ENCODE assay signal across 1 fruit fly cellular context in genomic region chr3R:21296038-21296727, dm6.
A peak's percentile ranks its signal among the peaks of the same experiment; 100 is the strongest.
TF ChIP-seq lines count a peak whose summit lies in the region.

No protein-coding gene starts in this region.

TF ChIP-seq in whole organism, embryonic, 481 proteins besides CTCF, POLR2A, EP300 and RAD21 (continued from another document):
- TF ChIP-seq Rfx (GFP tag; IDR thresholded peaks at IDR 0.05; lab: Robert Waterston, UW) (no peak), C15 (GFP tag; IDR thresholded peaks at IDR 0.05; lab: Robert Waterston, UW) (no peak), CG1602 (GFP tag; optimal IDR thresholded peaks at IDR 0.05; lab: Kevin White, UChicago) (peak; percentile 81), CG1792 (GFP tag; optimal IDR thresholded peaks at IDR 0.05; lab: Kevin White, UChicago) (peak; percentile 59), pho (GFP tag; optimal IDR thresholded peaks at IDR 0.05; lab: Kevin White, UChicago) (peak; percentile 75), knrl (GFP tag; IDR thresholded peaks at IDR 0.05; lab: Robert Waterston, UW; ENCODE audit: partially characterized antibody) (no peak), salm (tag; optimal IDR thresholded peaks at IDR 0.05; lab: Kevin White, UChicago) (peak; percentile 53), CG13287 (GFP tag; IDR thresholded peaks at IDR 0.05; lab: Robert Waterston, UW; ENCODE audit: partially characterized antibody) (no peak), CG10321 (GFP tag; IDR thresholded peaks at IDR 0.05; lab: Robert Waterston, UW) (no peak), luna (GFP tag; optimal IDR thresholded peaks at IDR 0.05; lab: Kevin White, UChicago) (peak; percentile 24), CG17385 (GFP tag; optimal IDR thresholded peaks at IDR 0.05; lab: Kevin White, UChicago) (peak; percentile 86), CG2678 (tag; optimal IDR thresholded peaks at IDR 0.05; lab: Kevin White, UChicago) (peak; percentile 96), Mad (GFP tag; optimal IDR thresholded peaks at IDR 0.05; lab: Kevin White, UChicago) (peak; percentile 33), cato (GFP tag; optimal IDR thresholded peaks at IDR 0.05; lab: Kevin White, UChicago; ENCODE audit: borderline replicate concordance) (peak; percentile 78), NK7.1 (GFP tag; optimal IDR thresholded peaks at IDR 0.05; lab: Kevin White, UChicago) (peak; percentile 74), crc (GFP tag; optimal IDR thresholded peaks at IDR 0.05; lab: Kevin White, UChicago) (peak; percentile 64), dimm (GFP tag; IDR thresholded peaks at IDR 0.05; lab: Robert Waterston, UW) (no peak), CG3163 (GFP tag; optimal IDR thresholded peaks at IDR 0.05; lab: Kevin White, UChicago) (peak; percentile 39), ab (GFP tag; optimal IDR thresholded peaks at IDR 0.05; lab: Kevin White, UChicago) (no peak), CG15601 (tag; optimal IDR thresholded peaks at IDR 0.05; lab: Kevin White, UChicago) (peak; percentile 81), CG33213 (GFP tag; optimal IDR thresholded peaks at IDR 0.05; lab: Kevin White, UChicago) (peak; percentile 25)
